Fruit fly (Drosophila melanogaster) whole organism, embryonic: ENCODE data around the gene FRG1.

Experiments used
- Abd-B ChIP-seq: fragments of 200-800 bp; sonication (Bioruptor generic); optimal IDR thresholded peaks from 2 replicates; lab custom pipeline; 2018; ENCODE audit warnings: missing biosample characterization, mild to moderate bottlenecking, missing genetic modification characterization, moderate library complexity
- Adf1 ChIP-seq: fragments of 200-800 bp; sonication (Bioruptor generic); IDR thresholded peaks from 2 replicates; pipeline ENCODE4 v1.3.6; 2022; ENCODE audit warnings: missing biosample characterization, missing genetic modification characterization
- Atf3 ChIP-seq: fragments of 200-800 bp; sonication (Bioruptor generic); optimal IDR thresholded peaks from 3 replicates; lab custom pipeline; 2016; ENCODE audit warnings: missing biosample characterization, missing genetic modification characterization
- BtbVII ChIP-seq: fragments of 200-800 bp; sonication (Bioruptor generic); optimal IDR thresholded peaks from 3 replicates; lab custom pipeline; 2017; ENCODE audit warnings: missing biosample characterization, mild to moderate bottlenecking, missing genetic modification characterization
- Bteb2 ChIP-seq: fragments of 200-800 bp; sonication (Bioruptor generic); optimal IDR thresholded peaks from 2 replicates; lab custom pipeline; 2016; ENCODE audit warnings: missing biosample characterization, missing genetic modification characterization
- CG10209 ChIP-seq: fragments of 200-800 bp; sonication (Bioruptor generic); optimal IDR thresholded peaks from 3 replicates; lab custom pipeline; 2017; ENCODE audit warnings: missing biosample characterization, mild to moderate bottlenecking, missing genetic modification characterization, missing genetic modification reagents
- CG10274 ChIP-seq: fragments of 200-800 bp; sonication (Bioruptor generic); optimal IDR thresholded peaks from 3 replicates; lab custom pipeline; 2017; ENCODE audit warnings: missing biosample characterization, mild to moderate bottlenecking, missing genetic modification characterization
- CG10321 ChIP-seq: fragments of 200-800 bp; sonication (Bioruptor generic); IDR thresholded peaks from 2 replicates; pipeline ENCODE4 v1.3.6; 2022; ENCODE audit warnings: missing biosample characterization, missing genetic modification characterization
- CG1233 ChIP-seq: fragments of 200-800 bp; sonication (Bioruptor generic); optimal IDR thresholded peaks from 4 replicates; lab custom pipeline; 2018; ENCODE audit warnings: missing biosample characterization, mild to moderate bottlenecking, missing genetic modification characterization
- CG13287 ChIP-seq: fragments of 200-800 bp; sonication (Bioruptor generic); IDR thresholded peaks from 2 replicates; pipeline ENCODE4 v1.3.6; 2022; ENCODE audit warnings: missing biosample characterization, missing genetic modification characterization; ENCODE audit not compliant: partially characterized antibody
- CG14965 ChIP-seq: fragments of 200-800 bp; sonication (Bioruptor generic); optimal IDR thresholded peaks from 2 replicates; lab custom pipeline; 2016; ENCODE audit warnings: missing biosample characterization, missing genetic modification characterization, borderline replicate concordance
- CG17568 ChIP-seq: fragments of 200-800 bp; sonication (Bioruptor generic); optimal IDR thresholded peaks from 2 replicates; lab custom pipeline; 2018; ENCODE audit warnings: missing biosample characterization, mild to moderate bottlenecking, missing genetic modification characterization, moderate library complexity
- CG17829 ChIP-seq: fragments of 200-800 bp; optimal IDR thresholded peaks from 2 replicates; lab custom pipeline; 2019; ENCODE audit warnings: missing biosample characterization, mild to moderate bottlenecking, missing genetic modification characterization, moderate library complexity
- CG2875 ChIP-seq: fragments of 200-800 bp; sonication (Bioruptor generic); optimal IDR thresholded peaks from 2 replicates; lab custom pipeline; 2017; ENCODE audit warnings: missing biosample characterization, mild to moderate bottlenecking, missing genetic modification characterization, missing genetic modification reagents
- CG3065 ChIP-seq: fragments of 200-800 bp; sonication (Bioruptor generic); optimal IDR thresholded peaks from 2 replicates; lab custom pipeline; 2016; ENCODE audit warnings: missing biosample characterization, missing genetic modification characterization
- CG31224 ChIP-seq: fragments of 200-800 bp; sonication (Bioruptor generic); IDR thresholded peaks from 2 replicates; pipeline ENCODE4 v1.3.6; 2022; ENCODE audit warnings: missing biosample characterization, missing genetic modification characterization
- CG33213 ChIP-seq: fragments of 200-800 bp; sonication (Bioruptor generic); optimal IDR thresholded peaks from 3 replicates; lab custom pipeline; 2016; ENCODE audit warnings: missing biosample characterization, missing genetic modification characterization
- CG4282 ChIP-seq: fragments of 200-800 bp; sonication (Bioruptor generic); optimal IDR thresholded peaks from 2 replicates; lab custom pipeline; 2016; ENCODE audit warnings: missing biosample characterization, missing genetic modification characterization
- CG5245 ChIP-seq: fragments of 200-800 bp; sonication (Bioruptor generic); optimal IDR thresholded peaks from 3 replicates; lab custom pipeline; 2016; ENCODE audit warnings: missing biosample characterization, missing genetic modification characterization
- CG6791 ChIP-seq: fragments of 200-800 bp; sonication (Bioruptor generic); IDR thresholded peaks from 3 replicates; pipeline ENCODE4 v1.3.6; 2022; ENCODE audit warnings: missing biosample characterization, missing genetic modification characterization; ENCODE audit not compliant: partially characterized antibody
- CG9437 ChIP-seq: fragments of 200-800 bp; sonication (Bioruptor generic); optimal IDR thresholded peaks from 2 replicates; lab custom pipeline; 2018; ENCODE audit warnings: missing biosample characterization, mild to moderate bottlenecking, missing genetic modification characterization
- Chrac-16 ChIP-seq: fragments of 200-800 bp; sonication (Bioruptor generic); optimal IDR thresholded peaks from 3 replicates; lab custom pipeline; 2016; ENCODE audit warnings: missing biosample characterization, missing genetic modification characterization
- Dek ChIP-seq: fragments of 200-800 bp; sonication (Bioruptor generic); optimal IDR thresholded peaks from 3 replicates; lab custom pipeline; 2019; ENCODE audit warnings: missing biosample characterization, mild to moderate bottlenecking, missing genetic modification characterization, moderate library complexity
- Dip3 ChIP-seq: fragments of 200-800 bp; sonication (Bioruptor generic); optimal IDR thresholded peaks from 3 replicates; lab custom pipeline; 2016; ENCODE audit warnings: missing biosample characterization, missing genetic modification characterization
- Drgx ChIP-seq: fragments of 200-800 bp; sonication (Bioruptor generic); IDR thresholded peaks from 2 replicates; pipeline ENCODE4 v1.3.6; 2022; ENCODE audit warnings: missing biosample characterization, missing genetic modification characterization
- Fer2 ChIP-seq: fragments of 200-800 bp; sonication (Bioruptor generic); optimal IDR thresholded peaks from 2 replicates; lab custom pipeline; 2018; ENCODE audit warnings: missing biosample characterization, mild to moderate bottlenecking, missing genetic modification characterization, moderate library complexity
- HLH4C ChIP-seq: fragments of 200-800 bp; sonication (Bioruptor generic); IDR thresholded peaks from 3 replicates; pipeline ENCODE4 v1.3.6; 2022; ENCODE audit warnings: missing biosample characterization, missing genetic modification characterization; ENCODE audit not compliant: partially characterized antibody
- HmgZ ChIP-seq: fragments of 200-800 bp; sonication (Bioruptor generic); optimal IDR thresholded peaks from 2 replicates; lab custom pipeline; 2018; ENCODE audit warnings: missing biosample characterization, mild to moderate bottlenecking, missing genetic modification characterization
- Hr51 ChIP-seq, 2 experiments: fragments of 200-800 bp; sonication (Bioruptor generic); optimal IDR thresholded peaks; 2 replicates in 1 of 2; 3 replicates in 1 of 2; lab custom pipeline; 2016 to 2018; ENCODE audit warnings: missing biosample characterization in 2 of 2, missing genetic modification characterization in 2 of 2, mild to moderate bottlenecking in 1 of 2, moderate library complexity in 1 of 2
- Lhr ChIP-seq: fragments of 200-800 bp; sonication (Bioruptor generic); optimal IDR thresholded peaks from 3 replicates; lab custom pipeline; 2017; ENCODE audit warnings: mild to moderate bottlenecking, missing biosample characterization, missing genetic modification reagents, missing genetic modification characterization
- Neu2 ChIP-seq: fragments of 200-800 bp; sonication (Bioruptor generic); optimal IDR thresholded peaks from 3 replicates; lab custom pipeline; 2016; ENCODE audit warnings: missing biosample characterization, missing genetic modification characterization, borderline replicate concordance
- Sox100B ChIP-seq: fragments of 200-800 bp; sonication (Bioruptor generic); optimal IDR thresholded peaks from 3 replicates; lab custom pipeline; 2018; ENCODE audit warnings: missing biosample characterization, mild to moderate bottlenecking, missing genetic modification characterization
- Sry-β ChIP-seq: fragments of 200-800 bp; sonication (Bioruptor generic); optimal IDR thresholded peaks from 2 replicates; lab custom pipeline; 2018; ENCODE audit warnings: missing biosample characterization, mild to moderate bottlenecking, missing genetic modification characterization, moderate library complexity
- TFAM ChIP-seq: fragments of 200-800 bp; sonication (Bioruptor generic); optimal IDR thresholded peaks from 2 replicates; lab custom pipeline; 2017; ENCODE audit warnings: missing biosample characterization, missing genetic modification characterization, inconsistent platforms
- Taf1 ChIP-seq: fragments of 200-800 bp; sonication (Bioruptor generic); IDR thresholded peaks from 2 replicates; pipeline ENCODE4 v1.3.6; 2022; ENCODE audit warnings: missing biosample characterization, missing genetic modification characterization
- ci ChIP-seq: fragments of 200-800 bp; sonication (Bioruptor generic); IDR thresholded peaks from 3 replicates; pipeline ENCODE4 v1.3.6; 2022; ENCODE audit warnings: missing biosample characterization, missing genetic modification characterization
- crc ChIP-seq: fragments of 200-800 bp; sonication (Bioruptor generic); optimal IDR thresholded peaks from 2 replicates; lab custom pipeline; 2016; ENCODE audit warnings: missing biosample characterization, missing genetic modification characterization
- cwo ChIP-seq: fragments of 200-800 bp; sonication (Bioruptor generic); optimal IDR thresholded peaks from 3 replicates; lab custom pipeline; 2017; ENCODE audit warnings: missing biosample characterization, missing genetic modification characterization, mild to moderate bottlenecking, moderate library complexity, missing genetic modification reagents
- hb ChIP-seq: fragments of 200-800 bp; sonication (Bioruptor generic); IDR thresholded peaks from 3 replicates; pipeline ENCODE4 v1.3.6; 2022; ENCODE audit warnings: missing biosample characterization, missing genetic modification characterization; ENCODE audit not compliant: partially characterized antibody
- lov ChIP-seq, 2 experiments: fragments of 200-800 bp in 1 of 2; fragments of >200 bp in 1 of 2; sonication (Bioruptor generic) in 1 of 2; IDR thresholded peaks in 1 of 2; optimal IDR thresholded peaks in 1 of 2; 2 replicates in 1 of 2; 3 replicates in 1 of 2; pipeline versions ENCODE4 v1.3.6 to Lab custom; 2017 to 2022; ENCODE audit warnings: missing biosample characterization in 1 of 2, missing genetic modification characterization in 1 of 2
- mirr ChIP-seq: fragments of 200-800 bp; sonication (Bioruptor generic); optimal IDR thresholded peaks from 3 replicates; lab custom pipeline; 2018; ENCODE audit warnings: missing biosample characterization, mild to moderate bottlenecking, missing genetic modification characterization
- mld ChIP-seq: fragments of 200-800 bp; sonication (Bioruptor generic); IDR thresholded peaks from 3 replicates; pipeline ENCODE4 v1.3.6; 2022; ENCODE audit warnings: missing biosample characterization, missing genetic modification characterization; ENCODE audit not compliant: partially characterized antibody
- phol ChIP-seq: fragments of 200-800 bp; sonication (Bioruptor generic); optimal IDR thresholded peaks from 3 replicates; lab custom pipeline; 2018; ENCODE audit warnings: missing biosample characterization, mild to moderate bottlenecking, missing genetic modification characterization, moderate library complexity
- sima ChIP-seq: fragments of 200-800 bp; sonication (Bioruptor generic); optimal IDR thresholded peaks from 2 replicates; lab custom pipeline; 2016; ENCODE audit warnings: missing biosample characterization, missing genetic modification characterization
- so ChIP-seq: fragments of 200-800 bp; sonication (Bioruptor generic); IDR thresholded peaks from 3 replicates; pipeline ENCODE4 v1.3.6; 2022; ENCODE audit warnings: missing biosample characterization, missing genetic modification characterization
- sr ChIP-seq: fragments of 200-800 bp; sonication (Bioruptor generic); IDR thresholded peaks from 3 replicates; pipeline ENCODE4 v1.3.6; 2022; ENCODE audit warnings: missing biosample characterization, missing genetic modification characterization
- vfl ChIP-seq: fragments of 200-800 bp; sonication (Bioruptor generic); optimal IDR thresholded peaks from 2 replicates; lab custom pipeline; 2016; ENCODE audit warnings: missing biosample characterization, missing genetic modification characterization
- zen ChIP-seq: fragments of 200-800 bp; sonication (Bioruptor generic); optimal IDR thresholded peaks from 3 replicates; lab custom pipeline; 2018; ENCODE audit warnings: missing biosample characterization, mild to moderate bottlenecking, missing genetic modification characterization, moderate library complexity

Gene FRG1

DNA sequence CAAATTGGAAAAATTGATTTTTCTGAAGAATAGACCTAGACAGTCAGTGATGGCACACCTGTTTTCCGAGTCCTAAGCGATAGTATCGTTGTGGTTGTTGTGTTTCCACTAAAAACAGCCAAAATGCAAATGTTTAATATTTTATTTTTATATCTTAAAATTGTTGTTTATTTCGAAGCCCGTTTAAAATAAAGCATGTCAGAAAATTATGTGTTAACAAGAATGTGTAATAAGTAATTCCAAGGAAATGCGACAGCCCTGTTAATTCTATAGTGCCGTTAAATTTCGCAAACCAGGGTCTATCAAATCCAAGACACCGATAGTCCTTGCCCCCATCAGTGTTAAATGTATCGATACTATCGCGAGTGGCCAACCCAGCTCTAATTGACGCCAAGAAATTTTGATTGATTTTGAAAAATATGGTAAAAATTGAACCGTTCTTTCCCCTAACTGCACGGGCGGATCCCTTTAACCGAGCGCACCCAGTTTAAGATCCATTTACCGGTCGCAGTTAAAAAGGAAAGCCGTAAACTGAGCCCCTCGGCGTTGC, 5.4 kb upstream of the FRG1 start, which contains the start of gene Pex23 (continued):
- TF ChIP-seq phol (tag; lab: Kevin White, UChicago) = peak; percentile 89
- TF ChIP-seq Hr51 (GFP tag; optimal IDR thresholded peaks at IDR 0.05; lab: Kevin White, UChicago) = peak; percentile 72 to 79
- TF ChIP-seq lov (optimal IDR thresholded peaks at IDR 0.05; lab: Kevin White, UChicago) = no peak
- TF ChIP-seq lov (GFP tag; IDR thresholded peaks at IDR 0.05; lab: Robert Waterston, UW) = peak; percentile 80; the same call in 1 of the 3 replicates
- TF ChIP-seq so (GFP tag; lab: Robert Waterston, UW) = peak; percentile 56; the same call in 1 of the 3 replicates
- TF ChIP-seq cwo (GFP tag; lab: Kevin White, UChicago) = peak; percentile 41
- peak; percentile 81 for TF ChIP-seq zen
- TF ChIP-seq Adf1 = peak; percentile 46
- TF ChIP-seq CG1233 = no peak
- TF ChIP-seq BtbVII = peak; percentile 53
- peak; percentile 73 for TF ChIP-seq Dek
- peak; percentile 60 for TF ChIP-seq Fer2 (tag; lab: Kevin White, UChicago)
- TF ChIP-seq Sry-β (GFP tag; lab: Kevin White, UChicago) = peak; percentile 66
- peak; percentile 48 for TF ChIP-seq Drgx (GFP tag; lab: Robert Waterston, UW)
- TF ChIP-seq ci (GFP tag; lab: Robert Waterston, UW) = peak; percentile 71
- TF ChIP-seq vfl = peak; percentile 65
- TF ChIP-seq Lhr = peak; percentile 81
- TF ChIP-seq Neu2 (GFP tag; lab: Kevin White, UChicago) = no peak
- TF ChIP-seq Bteb2 (GFP tag; lab: Kevin White, UChicago) = peak; percentile 51
- TF ChIP-seq sr (GFP tag; lab: Robert Waterston, UW) = no peak
- TF ChIP-seq CG9437 = peak; percentile 60
- TF ChIP-seq CG4282 = peak; percentile 28
- TF ChIP-seq CG17829 (tag; lab: Kevin White, UChicago) = peak; percentile 87
- TF ChIP-seq Dip3 (GFP tag; lab: Kevin White, UChicago) = peak; percentile 77
- peak; percentile 96 for TF ChIP-seq HLH4C (GFP tag; lab: Robert Waterston, UW)
- peak; percentile 13 for TF ChIP-seq Atf3 (GFP tag; lab: Kevin White, UChicago)
- peak; percentile 59; the same call in 1 of the 2 replicates for TF ChIP-seq Taf1 (GFP tag; lab: Robert Waterston, UW)
- TF ChIP-seq CG10209 (GFP tag; lab: Kevin White, UChicago) = peak; percentile 73
- peak; percentile 95 for TF ChIP-seq CG6791 (GFP tag; lab: Robert Waterston, UW)
- no peak for TF ChIP-seq mirr (GFP tag; lab: Kevin White, UChicago)
- TF ChIP-seq CG3065 (GFP tag; lab: Kevin White, UChicago) = peak; percentile 78
- TF ChIP-seq Abd-B = peak; percentile 90
- peak; percentile 58 for TF ChIP-seq CG10321
- TF ChIP-seq crc (GFP tag; lab: Kevin White, UChicago) = peak; percentile 30
- TF ChIP-seq hb (GFP tag; lab: Robert Waterston, UW) = peak; percentile 97
- peak; percentile 76 for TF ChIP-seq CG33213 (GFP tag; lab: Kevin White, UChicago)
- peak; percentile 99 for TF ChIP-seq CG13287
- TF ChIP-seq mld (GFP tag; lab: Robert Waterston, UW) = peak; percentile 94
- peak; percentile 14 for TF ChIP-seq CG10274 (GFP tag; lab: Kevin White, UChicago)
- TF ChIP-seq TFAM (GFP tag; lab: Kevin White, UChicago) = no peak
- TF ChIP-seq sima (GFP tag; lab: Kevin White, UChicago) = no peak
- no peak for TF ChIP-seq Sox100B (GFP tag; lab: Kevin White, UChicago)
- TF ChIP-seq CG5245 (GFP tag; lab: Kevin White, UChicago) = peak; percentile 62
- TF ChIP-seq CG17568 = no peak
- peak; percentile 86 for TF ChIP-seq HmgZ
- peak; percentile 67 for TF ChIP-seq CG31224 (GFP tag; lab: Robert Waterston, UW)
- peak; percentile 22 for TF ChIP-seq CG2875 (GFP tag; lab: Kevin White, UChicago)
- peak; percentile 85 for TF ChIP-seq Chrac-16 (GFP tag; lab: Kevin White, UChicago)
- no peak for TF ChIP-seq CG14965 (GFP tag; lab: Kevin White, UChicago)
